Worm (Caenorhabditis elegans) whole organism, L2 larva: Measurements from ENCODE around the gene srsx-19.
A peak's percentile ranks its signal among the peaks of the same experiment; 100 is the strongest.

ENCODE experiments used
- F13H6.1 ChIP-seq: sonication (generic microtip); optimal IDR thresholded peaks from 2 replicates; lab custom pipeline; 2016; ENCODE audit warnings: missing genetic modification characterization, missing compliant biosample characterization
- R02D3.7 ChIP-seq: fragments of 150-350 bp; optimal IDR thresholded peaks from 2 replicates; lab custom pipeline; 2014; ENCODE audit warnings: missing biosample characterization, missing genetic modification characterization
- ZK546.5 ChIP-seq: sonication (generic microtip); optimal IDR thresholded peaks from 2 replicates; lab custom pipeline; 2017; ENCODE audit warnings: missing biosample characterization, missing genetic modification characterization
- alr-1 ChIP-seq: fragments of 150-350 bp; optimal IDR thresholded peaks from 2 replicates; lab custom pipeline; 2014; ENCODE audit warnings: missing biosample characterization, missing genetic modification characterization
- ceh-16 ChIP-seq: fragments of 150-350 bp; optimal IDR thresholded peaks from 2 replicates; lab custom pipeline; 2014; ENCODE audit warnings: missing biosample characterization, missing genetic modification characterization
- crh-2 ChIP-seq: sonication (generic microtip); optimal IDR thresholded peaks from 2 replicates; lab custom pipeline; 2017; ENCODE audit warnings: missing biosample characterization, missing genetic modification characterization
- elt-1 ChIP-seq: fragments of 150-350 bp; optimal IDR thresholded peaks from 2 replicates; lab custom pipeline; 2014; ENCODE audit warnings: missing biosample characterization, missing genetic modification characterization
- elt-3 ChIP-seq: sonication (generic microtip); optimal IDR thresholded peaks from 2 replicates; lab custom pipeline; 2017; ENCODE audit warnings: missing biosample characterization, missing genetic modification characterization
- fos-1 ChIP-seq: fragments of 150-350 bp; optimal IDR thresholded peaks from 2 replicates; lab custom pipeline; 2014; ENCODE audit warnings: missing biosample characterization, missing genetic modification characterization
- gmeb-1 ChIP-seq: fragments of 150-350 bp; optimal IDR thresholded peaks from 2 replicates; lab custom pipeline; 2014; ENCODE audit warnings: missing biosample characterization, missing genetic modification characterization
- lin-11 ChIP-seq: fragments of 150-350 bp; sonication (generic microtip); optimal IDR thresholded peaks from 2 replicates; lab custom pipeline; 2014; ENCODE audit warnings: missing biosample characterization, missing genetic modification characterization, inconsistent platforms, mixed read lengths
- lin-13 ChIP-seq: fragments of 150-350 bp; optimal IDR thresholded peaks from 2 replicates; lab custom pipeline; 2014; ENCODE audit warnings: missing biosample characterization, missing genetic modification reagents, missing genetic modification characterization
- lsy-2 ChIP-seq, 2 experiments: fragments of 150-350 bp in 1 of 2; sonication (generic microtip) in 1 of 2; optimal IDR thresholded peaks; 2 replicates each; lab custom pipeline; 2014 to 2017; ENCODE audit warnings: missing biosample characterization in 2 of 2, missing genetic modification characterization in 2 of 2
- mbf-1 ChIP-seq: sonication (generic microtip); optimal IDR thresholded peaks from 2 replicates; lab custom pipeline; 2017; ENCODE audit warnings: missing biosample characterization, missing genetic modification characterization
- nhr-11 ChIP-seq: fragments of 150-350 bp; optimal IDR thresholded peaks from 2 replicates; lab custom pipeline; 2014; ENCODE audit warnings: missing biosample characterization, missing genetic modification characterization
- nhr-23 ChIP-seq: fragments of 150-350 bp; optimal IDR thresholded peaks from 2 replicates; lab custom pipeline; 2014; ENCODE audit warnings: missing biosample characterization, missing genetic modification reagents, missing genetic modification characterization
- nhr-237 ChIP-seq: fragments of 150-350 bp; optimal IDR thresholded peaks from 2 replicates; lab custom pipeline; 2014; ENCODE audit warnings: missing biosample characterization, missing genetic modification characterization
- nhr-25 ChIP-seq: fragments of 150-350 bp; sonication (generic microtip); optimal IDR thresholded peaks from 3 replicates; lab custom pipeline; 2014; ENCODE audit warnings: missing biosample characterization, missing genetic modification characterization
- nhr-6 ChIP-seq: fragments of 150-350 bp; optimal IDR thresholded peaks from 2 replicates; lab custom pipeline; 2014; ENCODE audit warnings: missing biosample characterization, missing genetic modification characterization
- nhr-77 ChIP-seq: fragments of 150-350 bp; optimal IDR thresholded peaks from 2 replicates; lab custom pipeline; 2014; ENCODE audit warnings: missing biosample characterization, missing genetic modification characterization
- peb-1 ChIP-seq: fragments of 150-350 bp; optimal IDR thresholded peaks from 2 replicates; lab custom pipeline; 2014; ENCODE audit warnings: missing biosample characterization, missing genetic modification characterization
- sem-4 ChIP-seq: fragments of 150-350 bp; optimal IDR thresholded peaks from 2 replicates; lab custom pipeline; 2014; ENCODE audit warnings: missing biosample characterization, missing genetic modification reagents, missing genetic modification characterization
- skn-1 ChIP-seq: sonication (generic microtip); optimal IDR thresholded peaks from 2 replicates; lab custom pipeline; 2017; ENCODE audit warnings: missing biosample characterization, missing genetic modification characterization
- sma-3 ChIP-seq: sonication (generic microtip); optimal IDR thresholded peaks from 2 replicates; lab custom pipeline; 2016; ENCODE audit warnings: missing genetic modification reagents, missing genetic modification characterization, missing compliant biosample characterization
- sma-9 ChIP-seq, 2 experiments: fragments of 150-350 bp in 1 of 2; sonication (generic microtip) in 1 of 2; optimal IDR thresholded peaks; 2 replicates each; lab custom pipeline; 2014 to 2016; ENCODE audit warnings: missing genetic modification characterization in 2 of 2, mild to moderate bottlenecking in 1 of 2, missing biosample characterization in 1 of 2, missing compliant biosample characterization in 1 of 2, missing genetic modification reagents in 1 of 2, moderate library complexity in 1 of 2
- unc-39 ChIP-seq: fragments of 150-350 bp; optimal IDR thresholded peaks from 2 replicates; lab custom pipeline; 2014; ENCODE audit warnings: missing biosample characterization, missing genetic modification characterization
- unc-55 ChIP-seq: fragments of 150-350 bp; sonication (generic microtip); optimal IDR thresholded peaks from 3 replicates; lab custom pipeline; 2014; ENCODE audit warnings: missing biosample characterization, missing genetic modification reagents, missing genetic modification characterization
- ztf-1 ChIP-seq: fragments of 200-800 bp; sonication (Bioruptor generic); conservative IDR thresholded peaks from 2 replicates; pipeline ENCODE4 v1.3.6; 2022; ENCODE audit warnings: missing genetic modification characterization, missing compliant biosample characterization
- ztf-11 ChIP-seq: sonication (generic microtip); optimal IDR thresholded peaks from 2 replicates; lab custom pipeline; 2017; ENCODE audit warnings: missing biosample characterization, missing genetic modification characterization

Gene srsx-19

DNA sequence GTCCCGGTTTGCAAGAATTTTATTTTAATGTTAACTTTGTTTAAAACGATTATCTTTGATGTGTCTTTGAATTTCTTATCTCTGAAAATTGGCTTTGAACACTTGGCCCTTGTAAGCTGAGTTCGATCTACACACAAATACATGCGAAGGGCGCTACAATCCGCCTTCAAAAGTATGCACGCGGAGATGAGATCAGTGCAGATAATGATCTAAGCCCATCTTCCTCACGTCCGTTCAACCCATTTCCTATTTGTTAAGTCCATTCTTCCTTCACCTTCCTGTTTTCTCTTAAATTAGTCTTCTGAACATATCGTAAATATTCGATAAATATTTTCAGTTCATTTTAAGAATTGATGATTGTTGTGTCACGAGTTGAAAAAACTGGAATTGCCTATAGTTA, 21.1 kb upstream of the srsx-19 start, which contains the start of gene nhr-175:
Gene nhr-175 (plus strand): TSS at position 339 of the 400 bp plus-strand sequence.
- TF ChIP-seq sma-9 (GFP tag; optimal IDR thresholded peaks at IDR 0.05; lab: Kevin White, UChicago) (peak; percentile 69), sma-9 (tag; optimal IDR thresholded peaks at IDR 0.05; lab: Kevin White, UChicago) (no peak), nhr-23 (peak; percentile 52), nhr-6 (tag; lab: Kevin White, UChicago) (no peak), elt-1 (peak; percentile 87), ceh-16 (tag; lab: Kevin White, UChicago) (peak; percentile 62), alr-1 (tag; lab: Kevin White, UChicago) (no peak)

DNA sequence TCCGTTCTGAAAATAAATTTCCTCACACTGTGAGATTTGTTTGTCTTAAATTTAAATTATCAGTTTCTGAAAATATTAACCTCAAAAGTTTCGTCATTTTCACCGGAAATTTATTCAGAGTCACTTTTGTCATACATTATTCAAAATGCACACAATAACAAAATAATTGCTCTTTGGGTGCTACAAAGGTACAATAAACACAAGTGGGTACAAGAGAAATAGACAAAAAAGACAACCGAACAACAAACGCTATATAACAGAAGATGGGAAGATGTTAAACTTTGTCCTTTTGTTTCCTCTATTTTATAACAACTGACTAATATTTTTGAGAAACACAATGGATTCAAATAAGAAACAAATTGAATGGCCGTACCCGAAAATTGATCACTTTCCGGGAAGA, 17.9 kb upstream of the srsx-19 start:
- TF ChIP-seq nhr-11 (peak; percentile 46), nhr-77 (no peak)

DNA sequence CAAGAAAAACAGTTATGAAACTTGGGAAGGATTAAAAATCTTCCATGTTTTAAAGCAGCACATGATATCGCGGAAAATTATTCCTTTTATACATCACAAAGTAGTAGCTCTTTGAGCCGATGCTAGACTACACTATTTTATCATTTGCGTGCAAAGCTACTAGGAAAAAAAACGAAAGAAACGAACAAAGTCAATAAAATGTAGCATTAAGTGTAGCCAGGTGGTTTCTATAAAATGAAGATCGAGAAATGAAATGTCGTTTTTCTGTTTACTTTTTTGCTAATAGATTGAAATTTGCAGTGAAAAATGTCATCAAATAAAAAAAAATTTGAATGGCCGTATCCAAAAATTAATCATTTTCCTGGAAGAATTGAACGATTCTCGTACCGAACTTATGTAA, 14.6 kb upstream of the srsx-19 start, which contains the start of gene cpt-5:
Gene cpt-5 (plus strand): TSS at position 301 of the 400 bp plus-strand sequence.
- TF ChIP-seq nhr-237, result no peak
- no peak for TF ChIP-seq unc-55 (GFP tag; lab: Kevin White, UChicago)
- TF ChIP-seq ztf-1 (GFP tag; lab: Robert Waterston, UW), result no peak
- TF ChIP-seq lin-13 (GFP tag; lab: Kevin White, UChicago), result no peak

DNA sequence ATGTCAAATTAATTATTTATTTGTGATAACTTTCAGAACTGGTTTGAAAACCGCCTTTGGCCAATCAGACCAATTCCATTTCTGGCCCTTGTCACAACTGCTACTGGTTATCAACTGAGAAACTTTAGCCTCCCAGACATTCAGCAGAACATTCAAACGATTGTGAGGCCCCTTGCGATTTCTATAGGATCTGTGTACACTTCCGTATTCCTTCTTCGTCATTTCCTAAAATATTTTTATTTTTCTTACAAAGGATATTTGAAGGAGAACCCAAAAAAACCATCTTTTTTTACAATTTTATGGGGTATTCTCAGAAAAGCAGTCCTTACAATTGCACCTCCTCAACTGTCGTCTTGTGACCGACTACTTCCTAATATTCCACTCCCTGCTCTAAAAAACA, 14.1 kb upstream of the srsx-19 start:
- TF ChIP-seq ZK546.5 (no peak), unc-39 (tag; lab: Kevin White, UChicago) (no peak), ceh-16 (tag; lab: Kevin White, UChicago) (no peak), skn-1 (no peak), F13H6.1 (tag; lab: Kevin White, UChicago) (no peak), fos-1 (no peak), peb-1 (tag; lab: Kevin White, UChicago) (no peak), sma-3 (GFP tag; lab: Kevin White, UChicago) (no peak), nhr-25 (tag; lab: Kevin White, UChicago) (no peak), sma-9 (GFP tag; optimal IDR thresholded peaks at IDR 0.05; lab: Kevin White, UChicago) (no peak), sma-9 (tag; optimal IDR thresholded peaks at IDR 0.05; lab: Kevin White, UChicago) (no peak), unc-55 (GFP tag; lab: Kevin White, UChicago) (no peak), nhr-77 (no peak), nhr-23 (no peak), lsy-2 (tag; optimal IDR thresholded peaks at IDR 0.05; lab: Kevin White, UChicago) (no peak), alr-1 (tag; lab: Kevin White, UChicago) (no peak), gmeb-1 (tag; lab: Kevin White, UChicago) (no peak), nhr-11 (no peak), nhr-6 (tag; lab: Kevin White, UChicago) (no peak), elt-3 (tag; lab: Kevin White, UChicago) (no peak), nhr-237 (no peak)
- TF ChIP-seq, all 48 proteins: peak for 0

DNA sequence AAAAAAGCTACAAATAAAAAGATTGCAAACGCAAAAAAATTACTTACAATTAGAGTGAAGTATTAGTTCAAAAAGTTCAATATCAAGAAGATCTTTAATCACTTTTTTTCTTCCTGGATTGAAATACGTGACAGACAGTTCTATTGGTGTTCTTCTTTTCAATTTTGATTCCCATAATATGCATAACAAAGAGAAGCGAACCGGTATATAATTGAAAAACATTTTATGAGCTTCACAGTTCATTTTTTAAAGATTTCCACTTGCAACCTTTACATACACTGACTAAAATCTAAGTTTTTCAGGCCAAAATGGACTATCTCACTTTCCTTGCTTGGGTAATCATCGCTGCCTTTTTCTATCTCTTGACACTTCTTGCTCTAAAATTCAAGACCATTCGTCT, 10.9 kb upstream of the srsx-19 start, which contains the start of gene T22G5.1:
Gene T22G5.1 (plus strand): TSS at position 301 of the 400 bp plus-strand sequence.
- no peak for TF ChIP-seq mbf-1 (tag; lab: Kevin White, UChicago)

DNA sequence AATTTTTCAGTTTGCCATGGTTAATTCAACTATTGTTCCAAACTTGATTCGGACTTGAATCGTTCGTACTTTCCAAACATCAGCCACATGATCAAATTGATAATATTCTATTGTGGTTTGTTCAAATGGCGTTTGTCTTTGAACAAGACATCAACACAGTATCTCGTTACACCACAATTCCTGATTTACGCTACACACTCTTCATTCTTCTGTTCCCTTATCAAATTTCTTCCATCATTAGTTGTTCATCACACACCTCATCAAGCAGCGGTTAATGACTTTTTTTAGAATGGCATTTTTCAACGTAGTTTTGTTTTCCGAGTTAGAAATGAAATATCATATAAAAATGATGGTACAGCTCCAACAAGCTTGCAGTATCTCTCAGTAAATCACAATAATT, 9.2 kb upstream of the srsx-19 start:
- peak; percentile 63 for TF ChIP-seq fos-1
- peak; percentile 71 for TF ChIP-seq sma-9 (GFP tag; optimal IDR thresholded peaks at IDR 0.05; lab: Kevin White, UChicago)
- TF ChIP-seq sma-9 (tag; optimal IDR thresholded peaks at IDR 0.05; lab: Kevin White, UChicago), result no peak
- peak; percentile 30 for TF ChIP-seq nhr-25 (tag; lab: Kevin White, UChicago)
- peak; percentile 25 for TF ChIP-seq sma-3 (GFP tag; lab: Kevin White, UChicago)
- TF ChIP-seq R02D3.7 (tag; lab: Kevin White, UChicago), result no peak
- peak; percentile 7 for TF ChIP-seq gmeb-1 (tag; lab: Kevin White, UChicago)
- TF ChIP-seq crh-2, result peak; percentile 37
- TF ChIP-seq ceh-16 (tag; lab: Kevin White, UChicago), result no peak

DNA sequence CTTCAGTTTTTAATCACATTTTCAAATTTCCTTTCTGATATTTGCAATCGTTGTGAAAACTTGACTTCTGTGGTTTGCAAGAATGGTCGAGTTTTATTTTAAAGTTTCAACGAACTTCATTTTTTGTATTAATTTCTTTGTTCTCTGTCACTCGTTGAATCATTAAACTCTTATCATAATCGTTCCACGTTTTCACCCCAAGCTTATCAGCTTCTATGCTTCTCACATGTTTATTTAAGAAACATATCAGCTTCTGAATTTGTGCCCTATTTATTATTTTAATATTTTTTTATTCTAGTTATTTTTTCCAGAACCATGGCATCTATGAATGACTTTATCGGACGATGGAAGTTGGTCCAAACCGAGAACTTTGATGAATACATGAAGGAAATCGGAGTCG, 8.2 kb upstream of the srsx-19 start, which contains the start of gene lbp-7:
Gene lbp-7 (plus strand): TSS at position 312 of the 400 bp plus-strand sequence.
- TF ChIP-seq F13H6.1 (tag; lab: Kevin White, UChicago), result no peak
- no peak for TF ChIP-seq lin-11 (tag; lab: Kevin White, UChicago)
- no peak for TF ChIP-seq nhr-11
- no peak for TF ChIP-seq unc-39 (tag; lab: Kevin White, UChicago)
- TF ChIP-seq sem-4 (tag; lab: Kevin White, UChicago), result no peak
- TF ChIP-seq crh-2, result peak; percentile 66
- no peak for TF ChIP-seq ztf-11 (tag; lab: Kevin White, UChicago)
- TF ChIP-seq fos-1, result peak; percentile 94
- TF ChIP-seq alr-1 (tag; lab: Kevin White, UChicago), result no peak
- TF ChIP-seq unc-55 (GFP tag; lab: Kevin White, UChicago), result no peak
- TF ChIP-seq sma-9 (GFP tag; optimal IDR thresholded peaks at IDR 0.05; lab: Kevin White, UChicago), result peak; percentile 70
- TF ChIP-seq sma-9 (tag; optimal IDR thresholded peaks at IDR 0.05; lab: Kevin White, UChicago), result no peak
